Fruit fly (Drosophila melanogaster) whole organism, embryonic: ENCODE data around the gene mon2.

Source experiments
- Abd-B ChIP-seq: fragments of 200-800 bp; sonication (Bioruptor generic); optimal IDR thresholded peaks from 2 replicates; lab custom pipeline; 2018; ENCODE audit warnings: missing biosample characterization, mild to moderate bottlenecking, missing genetic modification characterization, moderate library complexity
- Asciz ChIP-seq: fragments of 200-800 bp; sonication (Bioruptor generic); optimal IDR thresholded peaks from 2 replicates; lab custom pipeline; 2017; ENCODE audit warnings: missing biosample characterization, mild to moderate bottlenecking, missing genetic modification characterization, missing genetic modification reagents
- CG10209 ChIP-seq: fragments of 200-800 bp; sonication (Bioruptor generic); optimal IDR thresholded peaks from 3 replicates; lab custom pipeline; 2017; ENCODE audit warnings: missing biosample characterization, mild to moderate bottlenecking, missing genetic modification characterization, missing genetic modification reagents
- CG11456 ChIP-seq: fragments of 200-800 bp; sonication (Bioruptor generic); IDR thresholded peaks from 3 replicates; pipeline ENCODE4 v1.3.6; 2022; ENCODE audit warnings: missing biosample characterization, missing genetic modification characterization
- CG12299 ChIP-seq: fragments of 200-800 bp; sonication (Bioruptor generic); optimal IDR thresholded peaks from 2 replicates; lab custom pipeline; 2018; ENCODE audit warnings: missing biosample characterization, mild to moderate bottlenecking, missing genetic modification characterization
- CG14014 ChIP-seq: fragments of 200-800 bp; sonication (Bioruptor generic); IDR thresholded peaks from 2 replicates; pipeline ENCODE4 v1.3.6; 2022; ENCODE audit warnings: missing biosample characterization, missing genetic modification characterization
- CG14710 ChIP-seq: fragments of 200-800 bp; sonication (Bioruptor generic); optimal IDR thresholded peaks from 3 replicates; lab custom pipeline; 2019; ENCODE audit warnings: missing biosample characterization, mild to moderate bottlenecking, missing genetic modification characterization, moderate library complexity
- CG15011 ChIP-seq: fragments of 200-800 bp; sonication (Bioruptor generic); optimal IDR thresholded peaks from 3 replicates; lab custom pipeline; 2018; ENCODE audit warnings: missing biosample characterization, mild to moderate bottlenecking, missing genetic modification characterization
- CG15269 ChIP-seq: fragments of 200-800 bp; sonication (Bioruptor generic); optimal IDR thresholded peaks from 2 replicates; lab custom pipeline; 2018; ENCODE audit warnings: missing biosample characterization, mild to moderate bottlenecking, missing genetic modification characterization, moderate library complexity
- CG15514 ChIP-seq: fragments of 200-800 bp; sonication (Bioruptor generic); optimal IDR thresholded peaks from 3 replicates; lab custom pipeline; 2017; ENCODE audit warnings: missing biosample characterization, missing genetic modification characterization, mild to moderate bottlenecking, moderate library complexity, missing genetic modification reagents
- CG15696 ChIP-seq: fragments of 200-800 bp; sonication (Bioruptor generic); optimal IDR thresholded peaks from 2 replicates; lab custom pipeline; 2019; ENCODE audit warnings: missing biosample characterization, mild to moderate bottlenecking, missing genetic modification characterization, moderate library complexity
- CG1647 ChIP-seq: fragments of 200-800 bp; sonication (Bioruptor generic); optimal IDR thresholded peaks from 3 replicates; lab custom pipeline; 2016; ENCODE audit warnings: missing biosample characterization, missing genetic modification characterization
- CG17385 ChIP-seq: fragments of 200-800 bp; sonication (Bioruptor generic); optimal IDR thresholded peaks from 3 replicates; lab custom pipeline; 2018; ENCODE audit warnings: missing biosample characterization, mild to moderate bottlenecking, missing genetic modification characterization
- CG17912 ChIP-seq: fragments of 200-800 bp; sonication (Bioruptor generic); optimal IDR thresholded peaks from 2 replicates; lab custom pipeline; 2018; ENCODE audit warnings: missing biosample characterization, mild to moderate bottlenecking, missing genetic modification characterization
- CG2120 ChIP-seq: fragments of 200-800 bp; sonication (Bioruptor generic); optimal IDR thresholded peaks from 3 replicates; lab custom pipeline; 2016; ENCODE audit warnings: missing biosample characterization, missing genetic modification characterization
- CG3407 ChIP-seq: fragments of 200-800 bp; sonication (Bioruptor generic); optimal IDR thresholded peaks from 2 replicates; lab custom pipeline; 2018; ENCODE audit warnings: missing biosample characterization, mild to moderate bottlenecking, missing genetic modification characterization
- CG3726 ChIP-seq: fragments of 200-800 bp; sonication (Bioruptor generic); IDR thresholded peaks from 3 replicates; pipeline ENCODE4, ENCODE4 v1.3.6; 2022; ENCODE audit warnings: missing biosample characterization, missing genetic modification characterization
- CG4328 ChIP-seq: fragments of 200-800 bp; sonication (Bioruptor generic); optimal IDR thresholded peaks from 3 replicates; lab custom pipeline; 2017; ENCODE audit warnings: missing biosample characterization, missing genetic modification reagents, missing genetic modification characterization
- CG6654 ChIP-seq: fragments of 200-800 bp; sonication (Bioruptor generic); optimal IDR thresholded peaks from 2 replicates; lab custom pipeline; 2017; ENCODE audit warnings: missing biosample characterization, mild to moderate bottlenecking, missing genetic modification characterization
- CG8924 ChIP-seq: fragments of 200-800 bp; optimal IDR thresholded peaks from 3 replicates; lab custom pipeline; 2019; ENCODE audit warnings: missing biosample characterization, mild to moderate bottlenecking, missing genetic modification characterization, moderate library complexity
- Dbx ChIP-seq: fragments of 200-800 bp; sonication (Bioruptor generic); IDR thresholded peaks from 3 replicates; pipeline ENCODE4 v1.3.6; 2022; ENCODE audit warnings: missing biosample characterization, missing genetic modification characterization
- E2f1 ChIP-seq: fragments of 200-800 bp; sonication (Bioruptor generic); IDR thresholded peaks from 2 replicates; pipeline ENCODE4 v1.3.6; 2022; ENCODE audit warnings: missing biosample characterization, missing genetic modification characterization
- Eip74EF ChIP-seq, 2 experiments: fragments of 200-800 bp in 1 of 2; fragments of >200 bp in 1 of 2; sonication (Bioruptor generic) in 1 of 2; optimal IDR thresholded peaks; 2 replicates each; lab custom pipeline; 2017 to 2019; ENCODE audit warnings: missing biosample characterization in 2 of 2, missing genetic modification characterization in 2 of 2, mild to moderate bottlenecking in 1 of 2, moderate library complexity in 1 of 2
- Fer3 ChIP-seq: fragments of 200-800 bp; sonication (Bioruptor generic); optimal IDR thresholded peaks from 2 replicates; lab custom pipeline; 2018; ENCODE audit warnings: missing biosample characterization, mild to moderate bottlenecking, missing genetic modification characterization, moderate library complexity
- HmgZ ChIP-seq: fragments of 200-800 bp; sonication (Bioruptor generic); optimal IDR thresholded peaks from 2 replicates; lab custom pipeline; 2018; ENCODE audit warnings: missing biosample characterization, mild to moderate bottlenecking, missing genetic modification characterization
- MESR4 ChIP-seq: fragments of 200-800 bp; sonication (Bioruptor generic); optimal IDR thresholded peaks from 2 replicates; lab custom pipeline; 2018; ENCODE audit warnings: missing biosample characterization, mild to moderate bottlenecking, missing genetic modification characterization, moderate library complexity
- Meics ChIP-seq: fragments of 200-800 bp; sonication (Bioruptor generic); optimal IDR thresholded peaks from 2 replicates; lab custom pipeline; 2017; ENCODE audit warnings: missing biosample characterization, mild to moderate bottlenecking, missing genetic modification characterization
- Mes4 ChIP-seq: fragments of 200-800 bp; sonication (Bioruptor generic); optimal IDR thresholded peaks from 2 replicates; lab custom pipeline; 2016; ENCODE audit warnings: missing biosample characterization, missing genetic modification characterization
- Oli ChIP-seq: fragments of 200-800 bp; sonication (Bioruptor generic); optimal IDR thresholded peaks from 2 replicates; lab custom pipeline; 2018; ENCODE audit warnings: missing biosample characterization, mild to moderate bottlenecking, missing genetic modification characterization, moderate library complexity
- PHDP ChIP-seq: fragments of 200-800 bp; sonication (Bioruptor generic); optimal IDR thresholded peaks from 3 replicates; lab custom pipeline; 2018; ENCODE audit warnings: missing biosample characterization, mild to moderate bottlenecking, missing genetic modification characterization, moderate library complexity
- Pdp1 ChIP-seq, 2 experiments: fragments of 200-800 bp; sonication (Bioruptor generic); optimal IDR thresholded peaks; 3 replicates each; lab custom pipeline; 2016; ENCODE audit warnings: missing biosample characterization in 2 of 2, missing genetic modification characterization in 2 of 2, mild to moderate bottlenecking in 1 of 2, moderate library complexity in 1 of 2
- Sox100B ChIP-seq: fragments of 200-800 bp; sonication (Bioruptor generic); optimal IDR thresholded peaks from 3 replicates; lab custom pipeline; 2018; ENCODE audit warnings: missing biosample characterization, mild to moderate bottlenecking, missing genetic modification characterization
- Stat92E ChIP-seq, 3 experiments: fragments of >200 bp in 2 of 3; fragments of 200-800 bp in 1 of 3; sonication (Bioruptor generic) in 1 of 3; optimal IDR thresholded peaks; 2 replicates each; lab custom pipeline; 2017 to 2019; ENCODE audit warnings: missing biosample characterization in 3 of 3, missing genetic modification characterization in 3 of 3, mild to moderate bottlenecking in 1 of 3, moderate library complexity in 1 of 3
- Trl ChIP-seq, 3 experiments: fragments of >200 bp in 2 of 3; fragments of 200-800 bp in 1 of 3; sonication (Bioruptor generic) in 1 of 3; optimal IDR thresholded peaks; 2 replicates in 1 of 3; 3 replicates in 2 of 3; lab custom pipeline; 2016 to 2017; ENCODE audit warnings: missing biosample characterization in 1 of 3, missing genetic modification characterization in 1 of 3
- abd-A ChIP-seq: fragments of 200-800 bp; sonication (Bioruptor generic); optimal IDR thresholded peaks from 3 replicates; lab custom pipeline; 2019; ENCODE audit warnings: missing biosample characterization, mild to moderate bottlenecking, missing genetic modification characterization, moderate library complexity
- ato ChIP-seq: fragments of 200-800 bp; sonication (Bioruptor generic); IDR thresholded peaks from 2 replicates; pipeline ENCODE4 v1.3.6; 2022; ENCODE audit warnings: missing biosample characterization, missing genetic modification characterization; ENCODE audit not compliant: partially characterized antibody
- az2 ChIP-seq: fragments of 200-800 bp; sonication (Bioruptor generic); optimal IDR thresholded peaks from 3 replicates; lab custom pipeline; 2016; ENCODE audit warnings: missing biosample characterization, missing genetic modification characterization
- corto ChIP-seq: fragments of 200-800 bp; sonication (Bioruptor generic); optimal IDR thresholded peaks from 2 replicates; lab custom pipeline; 2016; ENCODE audit warnings: missing biosample characterization, mild to moderate bottlenecking, missing genetic modification characterization, moderate library complexity
- hkb ChIP-seq, 2 experiments: fragments of 200-800 bp in 1 of 2; fragments of >200 bp in 1 of 2; sonication (Bioruptor generic) in 1 of 2; IDR thresholded peaks in 1 of 2; optimal IDR thresholded peaks in 1 of 2; 2 replicates each; pipeline versions ENCODE4 v1.3.6 to Lab custom; 2017 to 2022; ENCODE audit warnings: missing biosample characterization in 1 of 2, missing genetic modification characterization in 1 of 2
- org-1 ChIP-seq: fragments of 200-800 bp; sonication (Bioruptor generic); optimal IDR thresholded peaks from 2 replicates; lab custom pipeline; 2017; ENCODE audit warnings: missing biosample characterization, missing genetic modification characterization
- ssp ChIP-seq: fragments of 200-800 bp; sonication (Bioruptor generic); IDR thresholded peaks from 2 replicates; pipeline ENCODE4 v1.3.6; 2022; ENCODE audit warnings: missing biosample characterization, missing genetic modification characterization
- stc ChIP-seq: fragments of 200-800 bp; sonication (Bioruptor generic); IDR thresholded peaks from 2 replicates; pipeline ENCODE4 v1.3.6; 2022; ENCODE audit warnings: missing biosample characterization, missing genetic modification characterization
- sug ChIP-seq: fragments of 200-800 bp; optimal IDR thresholded peaks from 2 replicates; lab custom pipeline; 2019; ENCODE audit warnings: missing biosample characterization, mild to moderate bottlenecking, missing genetic modification characterization, moderate library complexity
- ttk ChIP-seq: fragments of 200-800 bp; sonication (Bioruptor generic); IDR thresholded peaks from 2 replicates; pipeline ENCODE4 v2.1.2; 2022; ENCODE audit warnings: missing biosample characterization, missing genetic modification characterization
- wdn ChIP-seq: fragments of 200-800 bp; sonication (Bioruptor generic); IDR thresholded peaks from 2 replicates; pipeline ENCODE4 v1.3.6; 2022; ENCODE audit warnings: missing biosample characterization, missing genetic modification characterization
- zen2 ChIP-seq: fragments of 200-800 bp; sonication (Bioruptor generic); IDR thresholded peaks from 3 replicates; pipeline ENCODE4 v1.3.6; 2022; ENCODE audit warnings: missing biosample characterization, missing genetic modification characterization; ENCODE audit not compliant: partially characterized antibody

mon2 gene

dm6 chr2L:8097461-8097860 is 26.3 kb downstream of the mon2 start (continued):
- TF ChIP-seq Eip74EF (GFP tag; optimal IDR thresholded peaks at IDR 0.05; lab: Kevin White, UChicago) (peak in 1 of 2 experiments; percentile 76), PHDP (tag; lab: Kevin White, UChicago) (peak; percentile 73), CG1647 (GFP tag; lab: Kevin White, UChicago) (no peak), CG12299 (tag; lab: Kevin White, UChicago) (peak; percentile 44), corto (no peak), CG15514 (GFP tag; lab: Kevin White, UChicago) (peak; percentile 70), ssp (GFP tag; lab: Robert Waterston, UW) (no peak), Abd-B (GFP tag; lab: Kevin White, UChicago) (no peak), Asciz (GFP tag; lab: Kevin White, UChicago) (peak; percentile 72), org-1 (GFP tag; lab: Kevin White, UChicago) (peak; percentile 3), ttk (GFP tag; lab: Robert Waterston, UW) (no peak), abd-A (tag; lab: Kevin White, UChicago) (peak; percentile 76), Dbx (GFP tag; lab: Robert Waterston, UW) (no peak), CG14710 (tag; lab: Kevin White, UChicago) (peak; percentile 21), Mes4 (GFP tag; lab: Kevin White, UChicago) (no peak), CG15269 (peak; percentile 35), CG8924 (tag; lab: Kevin White, UChicago) (peak; percentile 45), CG10209 (GFP tag; lab: Kevin White, UChicago) (peak; percentile 68), CG17385 (peak; percentile 13), az2 (GFP tag; lab: Kevin White, UChicago) (no peak), Stat92E (GFP tag; optimal IDR thresholded peaks at IDR 0.05; lab: Kevin White, UChicago) (no peak), sug (tag; lab: Kevin White, UChicago) (peak; percentile 89), CG3726 (GFP tag; lab: Robert Waterston, UW) (no peak), Meics (GFP tag; lab: Kevin White, UChicago) (peak; percentile 69), E2f1 (GFP tag; lab: Robert Waterston, UW) (peak; percentile 40; the same call in 1 of the 2 replicates), Sox100B (GFP tag; lab: Kevin White, UChicago) (peak; percentile 52), wdn (GFP tag; lab: Robert Waterston, UW) (no peak), hkb (optimal IDR thresholded peaks at IDR 0.05; lab: Kevin White, UChicago) (no peak), hkb (GFP tag; IDR thresholded peaks at IDR 0.05; lab: Robert Waterston, UW) (peak; percentile 47), CG3407 (GFP tag; lab: Kevin White, UChicago) (peak; percentile 61), CG4328 (GFP tag; lab: Kevin White, UChicago) (peak; percentile 71), MESR4 (GFP tag; lab: Kevin White, UChicago) (no peak), ato (no peak), CG14014 (GFP tag; lab: Robert Waterston, UW) (peak; percentile 56; the same call in 1 of the 2 replicates), HmgZ (peak; percentile 72), Pdp1 (GFP tag; optimal IDR thresholded peaks at IDR 0.05; lab: Kevin White, UChicago) (no peak), zen2 (GFP tag; lab: Robert Waterston, UW) (no peak), stc (GFP tag; lab: Robert Waterston, UW) (peak; percentile 46; the same call in 1 of the 2 replicates), CG11456 (0 out of 3 replicates have a peak, but pooled peaks have one; percentile 48), Oli (no peak), CG2120 (peak; percentile 18), Fer3 (peak; percentile 68), Trl (optimal IDR thresholded peaks at IDR 0.05; lab: Kevin White, UChicago) (no peak), Trl (GFP tag; optimal IDR thresholded peaks at IDR 0.05; lab: Kevin White, UChicago) (no peak), CG17912 (peak; percentile 48), CG15696 (peak; percentile 61), CG15011 (GFP tag; lab: Kevin White, UChicago) (peak; percentile 71), CG6654 (GFP tag; lab: Kevin White, UChicago) (peak; percentile 17)
